Worm (Caenorhabditis elegans) whole organism, L4 larva: ENCODE results near the gene Y50E8A.6.
A peak's percentile ranks its signal among the peaks of the same experiment; 100 is the strongest.

Experiments
- F10B5.3 ChIP-seq: sonication (generic microtip); optimal IDR thresholded peaks from 2 replicates; lab custom pipeline; 2016; ENCODE audit warnings: mild to moderate bottlenecking, missing genetic modification characterization, missing compliant biosample characterization
- R02D3.7 ChIP-seq: fragments of 150-350 bp; sonication (generic microtip); optimal IDR thresholded peaks from 3 replicates; lab custom pipeline; 2014; ENCODE audit warnings: missing biosample characterization, missing genetic modification characterization
- aha-1 ChIP-seq: fragments of 150-350 bp; peaks from one replicate; lab custom pipeline; 2014; ENCODE audit warnings: missing biosample characterization, missing genetic modification characterization
- ceh-82 ChIP-seq: sonication (generic microtip); optimal IDR thresholded peaks from 2 replicates; lab custom pipeline; 2017; ENCODE audit warnings: missing biosample characterization, missing genetic modification characterization
- ces-1 ChIP-seq: fragments of 150-350 bp; sonication (generic microtip); optimal IDR thresholded peaks from 4 replicates; lab custom pipeline; 2014; ENCODE audit warnings: missing biosample characterization, missing genetic modification reagents, missing genetic modification characterization
- daf-16 ChIP-seq, 3 experiments: sonication (generic microtip); optimal IDR thresholded peaks; 2 replicates each; lab custom pipeline; 2016 to 2017; ENCODE audit warnings: missing genetic modification characterization in 3 of 3, missing genetic modification reagents in 3 of 3, mild to moderate bottlenecking in 2 of 3, missing compliant biosample characterization in 2 of 3, missing biosample characterization in 1 of 3, moderate library complexity in 1 of 3
- dmd-6 ChIP-seq: fragments of 200-800 bp; sonication (Bioruptor generic); IDR thresholded peaks from 2 replicates; pipeline ENCODE4 v1.3.6; 2022; ENCODE audit warnings: missing genetic modification reagents, missing genetic modification characterization, missing compliant biosample characterization
- dpl-1 ChIP-seq: fragments of 150-350 bp; optimal IDR thresholded peaks from 2 replicates; lab custom pipeline; 2014; ENCODE audit warnings: missing biosample characterization, missing genetic modification reagents, missing genetic modification characterization
- dve-1 ChIP-seq: sonication (generic microtip); optimal IDR thresholded peaks from 2 replicates; lab custom pipeline; 2017; ENCODE audit warnings: antibody characterized with exemption, mild to moderate bottlenecking, missing genetic modification characterization, missing compliant biosample characterization; ENCODE audit not compliant: insufficient read depth
- egl-27 ChIP-seq: sonication (generic microtip); optimal IDR thresholded peaks from 3 replicates; lab custom pipeline; 2017; ENCODE audit warnings: missing biosample characterization, missing genetic modification reagents, missing genetic modification characterization
- hlh-11 ChIP-seq: fragments of 200-800 bp; sonication (Bioruptor generic); optimal IDR thresholded peaks from 2 replicates; lab custom pipeline; 2018; ENCODE audit warnings: mild to moderate bottlenecking, missing genetic modification characterization, missing compliant biosample characterization
- hmg-1.1 ChIP-seq: fragments of 200-800 bp; sonication (Bioruptor generic); IDR thresholded peaks from 2 replicates; pipeline ENCODE4 v1.3.6; 2022; ENCODE audit warnings: missing genetic modification reagents, missing genetic modification characterization, missing compliant biosample characterization
- jun-1 ChIP-seq: fragments of 150-350 bp; optimal IDR thresholded peaks from 2 replicates; lab custom pipeline; 2014; ENCODE audit warnings: missing biosample characterization, missing genetic modification reagents, missing genetic modification characterization
- lin-13 ChIP-seq: fragments of 150-350 bp; optimal IDR thresholded peaks from 2 replicates; lab custom pipeline; 2014; ENCODE audit warnings: missing biosample characterization, missing genetic modification reagents, missing genetic modification characterization
- lin-15B ChIP-seq: fragments of 150-350 bp; sonication (generic microtip); optimal IDR thresholded peaks from 3 replicates; lab custom pipeline; 2014; ENCODE audit warnings: missing biosample characterization, missing genetic modification characterization
- lin-29 ChIP-seq: fragments of 200-800 bp; sonication (Bioruptor generic); IDR thresholded peaks from 2 replicates; pipeline ENCODE4 v1.3.6; 2022; ENCODE audit warnings: missing genetic modification reagents, missing genetic modification characterization, missing compliant biosample characterization
- lir-3 ChIP-seq: sonication (generic microtip); optimal IDR thresholded peaks from 2 replicates; lab custom pipeline; 2016; ENCODE audit warnings: mild to moderate bottlenecking, missing genetic modification characterization, missing compliant biosample characterization
- mdl-1 ChIP-seq, 2 experiments: fragments of 150-350 bp in 1 of 2; sonication (generic microtip) in 1 of 2; optimal IDR thresholded peaks; 2 replicates each; lab custom pipeline; 2014 to 2017; ENCODE audit warnings: missing biosample characterization in 2 of 2, missing genetic modification characterization in 2 of 2
- mxl-3 ChIP-seq: fragments of 200-800 bp; sonication (Bioruptor generic); optimal IDR thresholded peaks from 2 replicates; lab custom pipeline; 2018; ENCODE audit warnings: mild to moderate bottlenecking, missing genetic modification characterization, missing compliant biosample characterization
- nhr-11 ChIP-seq: fragments of 150-350 bp; optimal IDR thresholded peaks from 2 replicates; lab custom pipeline; 2014; ENCODE audit warnings: missing biosample characterization, missing genetic modification characterization
- nhr-28 ChIP-seq: fragments of 150-350 bp; optimal IDR thresholded peaks from 2 replicates; lab custom pipeline; 2014; ENCODE audit warnings: missing biosample characterization, missing genetic modification characterization
- nhr-42 ChIP-seq: fragments of 200-800 bp; sonication (Bioruptor generic); IDR thresholded peaks from 2 replicates; pipeline ENCODE4 v1.3.6; 2022; ENCODE audit warnings: missing genetic modification characterization, missing compliant biosample characterization
- nhr-6 ChIP-seq: fragments of 150-350 bp; optimal IDR thresholded peaks from 2 replicates; lab custom pipeline; 2014; ENCODE audit warnings: missing biosample characterization, missing genetic modification characterization
- nhr-77 ChIP-seq: fragments of 150-350 bp; optimal IDR thresholded peaks from 2 replicates; lab custom pipeline; 2014; ENCODE audit warnings: missing biosample characterization, missing genetic modification characterization
- pqm-1 ChIP-seq: sonication (generic microtip); optimal IDR thresholded peaks from 2 replicates; lab custom pipeline; 2017; ENCODE audit warnings: missing biosample characterization, missing genetic modification characterization
- rbr-2 ChIP-seq: sonication (generic microtip); optimal IDR thresholded peaks from 2 replicates; lab custom pipeline; 2016; ENCODE audit warnings: missing genotype, missing genetic modification characterization, missing compliant biosample characterization
- spr-1 ChIP-seq: sonication (generic microtip); optimal IDR thresholded peaks from 2 replicates; lab custom pipeline; 2016; ENCODE audit warnings: mild to moderate bottlenecking, missing genetic modification characterization, missing compliant biosample characterization
- tra-1 ChIP-seq: fragments of 200-800 bp; sonication (Bioruptor generic); IDR thresholded peaks from 2 replicates; pipeline ENCODE4 v1.3.6; 2022; ENCODE audit warnings: missing genetic modification reagents, missing genetic modification characterization, missing compliant biosample characterization
- unc-62 ChIP-seq, 3 experiments: fragments of 150-350 bp in 1 of 3; sonication (generic microtip); optimal IDR thresholded peaks in 2 of 3; peaks in 1 of 3; 1 replicate in 1 of 3; 2 replicates in 2 of 3; lab custom pipeline; 2014 to 2017; ENCODE audit warnings: missing biosample characterization in 3 of 3, missing genetic modification characterization in 3 of 3, missing genetic modification reagents in 3 of 3, missing genotype in 1 of 3
- zag-1 ChIP-seq: fragments of 150-350 bp; optimal IDR thresholded peaks from 2 replicates; lab custom pipeline; 2014; ENCODE audit warnings: missing biosample characterization, missing genetic modification characterization
- zfp-2 ChIP-seq: sonication (generic microtip); optimal IDR thresholded peaks from 2 replicates; lab custom pipeline; 2016; ENCODE audit warnings: mild to moderate bottlenecking, missing genetic modification characterization, missing compliant biosample characterization
- zfp-3 ChIP-seq: fragments of 200-800 bp; sonication (Bioruptor generic); conservative IDR thresholded peaks from 2 replicates; pipeline ENCODE4 v1.3.6; 2022; ENCODE audit warnings: missing genetic modification reagents, missing genetic modification characterization, missing compliant biosample characterization
- zip-11 ChIP-seq: fragments of 200-800 bp; sonication (Bioruptor generic); IDR thresholded peaks from 2 replicates; pipeline ENCODE4 v1.3.6; 2022; ENCODE audit warnings: missing genetic modification characterization, missing compliant biosample characterization
- zip-2 ChIP-seq: fragments of 150-350 bp; optimal IDR thresholded peaks from 2 replicates; lab custom pipeline; 2014; ENCODE audit warnings: missing biosample characterization, missing genetic modification characterization

Y50E8A.6 gene

ce11 chrV:14741233-14741632, at the start of gene Y50E8A.6:
TSS of gene Y50E8A.6 (minus strand) at chrV:14741333.
- TF ChIP-seq aha-1 (tag; lab: Kevin White, UChicago) (no peak), mdl-1 (tag; optimal IDR thresholded peaks at IDR 0.05; lab: Kevin White, UChicago) (no peak), daf-16 (GFP tag; optimal IDR thresholded peaks at IDR 0.05; lab: Kevin White, UChicago) (no peak), daf-16 (tag; optimal IDR thresholded peaks at IDR 0.05; lab: Kevin White, UChicago) (no peak)

DNA sequence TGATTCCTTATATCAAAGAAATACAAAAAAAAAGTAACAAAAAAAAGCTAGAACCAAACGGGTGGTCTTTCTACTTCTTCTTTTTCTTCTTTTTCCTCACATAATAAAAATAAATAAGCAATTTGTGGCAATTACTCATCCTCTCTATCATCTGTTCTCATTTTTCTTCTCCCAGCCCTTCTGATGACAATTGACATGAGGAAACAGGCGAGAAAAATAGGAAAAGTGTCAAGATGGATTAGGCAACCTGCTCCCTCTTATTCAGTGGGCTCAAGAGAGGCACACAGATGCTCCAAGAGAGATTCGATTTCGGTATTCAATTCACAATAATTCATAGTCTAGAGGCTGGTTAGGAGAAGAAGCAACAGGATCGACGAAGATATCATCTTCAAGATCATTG, 49.7 kb upstream of the Y50E8A.6 start:
- TF ChIP-seq mxl-3 (no peak), unc-62 (GFP tag; optimal IDR thresholded peaks at IDR 0.05 in 1 of 2; lab: Kevin White, UChicago) (peak in 1 of 2 experiments; percentile 83), unc-62 (tag; optimal IDR thresholded peaks at IDR 0.05; lab: Kevin White, UChicago) (no peak)

DNA sequence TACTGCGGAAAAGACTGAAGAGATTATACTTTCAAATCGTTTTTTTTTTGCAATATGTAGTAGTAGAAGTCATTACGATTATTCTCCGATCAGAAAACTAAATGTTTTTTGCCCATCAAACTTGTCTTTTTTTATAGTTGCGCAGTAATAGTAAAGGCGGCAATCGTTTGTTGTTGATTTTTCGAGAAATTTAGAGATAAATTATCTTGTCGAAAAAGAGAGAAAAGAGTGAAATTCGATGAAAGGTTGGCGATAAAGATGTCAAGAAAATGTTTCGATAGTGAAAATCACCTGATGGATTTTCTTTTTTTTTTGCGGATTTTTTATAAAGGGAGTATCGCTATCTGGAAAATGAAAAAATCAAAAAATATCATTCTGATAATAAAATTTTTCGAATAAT, 47.3 kb upstream of the Y50E8A.6 start:
- TF ChIP-seq spr-1 (tag; lab: Kevin White, UChicago) (no peak), nhr-28 (tag; lab: Kevin White, UChicago) (peak; percentile 4)
- TF ChIP-seq, all 104 proteins: peak for 1

DNA sequence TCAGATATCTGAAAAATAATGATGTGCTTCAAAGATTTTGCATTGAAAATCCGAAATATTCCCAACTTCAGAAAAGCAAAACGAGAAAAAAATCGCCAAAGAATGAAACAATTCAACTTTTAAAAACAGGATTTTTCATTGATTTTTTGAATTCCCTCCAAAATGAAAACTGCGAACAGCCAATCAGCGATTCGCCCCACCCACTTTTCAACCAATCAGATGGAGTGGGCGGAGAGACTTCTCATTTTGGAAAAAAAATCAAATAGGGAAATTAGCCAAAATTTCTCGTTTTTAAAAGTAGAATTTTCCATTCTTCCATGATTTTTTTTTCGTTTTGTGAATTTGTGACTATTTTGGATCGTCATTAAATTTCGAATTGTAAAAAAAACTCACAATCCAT, 43.7 kb upstream of the Y50E8A.6 start:
- TF ChIP-seq lin-13 (GFP tag; lab: Kevin White, UChicago) (no peak), aha-1 (tag; lab: Kevin White, UChicago) (peak; percentile 77)
- TF ChIP-seq, all 104 proteins: peak for 1

DNA sequence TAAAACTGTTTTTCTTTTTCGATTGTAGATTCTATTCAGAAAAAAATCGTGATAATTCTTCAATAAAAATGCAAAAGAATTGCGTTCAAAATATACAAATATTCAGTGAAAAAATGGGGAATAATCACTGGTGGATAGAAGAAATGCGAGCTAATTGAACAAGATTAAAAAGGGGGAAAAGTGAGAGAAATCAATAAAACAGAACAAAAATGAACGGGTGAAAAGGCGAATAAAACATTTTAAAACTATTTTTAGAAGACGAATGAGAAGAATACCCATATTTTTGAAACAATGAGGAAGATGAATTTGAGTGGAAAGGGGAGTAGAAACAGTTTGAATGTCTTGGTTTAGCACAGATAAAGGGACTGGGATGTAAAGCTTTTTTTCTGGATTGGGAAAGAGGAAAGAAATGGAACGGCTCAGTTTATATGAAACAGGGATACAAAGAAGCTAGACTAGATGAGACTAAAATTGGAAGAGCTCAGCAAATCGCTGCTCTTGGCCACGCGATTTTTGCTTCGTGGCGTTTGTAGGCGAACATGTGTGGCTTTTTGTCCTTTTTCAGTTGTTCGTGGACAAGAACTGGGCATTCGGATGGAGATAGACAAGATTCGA, 43.1 kb upstream of the Y50E8A.6 start, which contains the start of gene Y50E8A.12:
TSS of gene Y50E8A.12 (minus strand) at position 51 of the 615 bp plus-strand sequence.
- TF ChIP-seq egl-27 (tag; lab: Kevin White, UChicago), result no peak
- no peak for TF ChIP-seq F10B5.3
- TF ChIP-seq nhr-11 (tag; lab: Kevin White, UChicago), result no peak
- TF ChIP-seq mdl-1 (tag; optimal IDR thresholded peaks at IDR 0.05; lab: Kevin White, UChicago), result no peak
- no peak for TF ChIP-seq jun-1 (tag; lab: Kevin White, UChicago)
- TF ChIP-seq unc-62 (GFP tag; optimal IDR thresholded peaks at IDR 0.05 in 1 of 2; lab: Kevin White, UChicago), result peak in 1 of 2 experiments; percentile 95
- TF ChIP-seq unc-62 (tag; optimal IDR thresholded peaks at IDR 0.05; lab: Kevin White, UChicago), result no peak

DNA sequence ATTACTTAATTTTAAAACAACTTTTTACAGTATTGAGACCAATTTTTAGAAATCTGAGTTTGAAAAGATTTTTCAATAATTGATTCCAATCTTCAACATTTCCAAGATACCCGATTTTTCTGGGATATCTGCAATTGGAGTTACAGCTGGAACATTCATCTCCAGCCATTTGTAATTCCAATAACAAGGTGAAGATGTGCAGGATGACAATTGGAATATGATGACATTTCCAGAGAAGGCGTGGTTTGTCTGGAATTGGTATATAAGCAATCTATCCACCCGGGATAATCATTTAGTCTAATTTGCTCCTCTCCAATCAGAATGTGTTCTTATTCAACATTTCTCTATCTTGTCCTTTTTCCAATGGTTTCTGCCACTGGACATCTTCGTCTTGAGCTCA, 40.0 kb upstream of the Y50E8A.6 start, which contains the start of gene Y50E8A.11:
TSS of gene Y50E8A.11 (plus strand) at position 301 of the 400 bp plus-strand sequence.
- no peak for TF ChIP-seq lin-29
- TF ChIP-seq, all 104 proteins: peak for 0

- TF ChIP-seq R02D3.7 (tag; lab: Kevin White, UChicago) (no peak), ces-1 (GFP tag; lab: Kevin White, UChicago) (no peak)
These were observed 38.5 kb upstream of the Y50E8A.6 start, which contains the start of the genes scrm-7 and Y50E8A.10 for ce11 chrV:14779644-14780043. TSS of gene scrm-7 (minus strand) at chrV:14779744. TSS of gene Y50E8A.10 (plus strand) at chrV:14779996.

DNA sequence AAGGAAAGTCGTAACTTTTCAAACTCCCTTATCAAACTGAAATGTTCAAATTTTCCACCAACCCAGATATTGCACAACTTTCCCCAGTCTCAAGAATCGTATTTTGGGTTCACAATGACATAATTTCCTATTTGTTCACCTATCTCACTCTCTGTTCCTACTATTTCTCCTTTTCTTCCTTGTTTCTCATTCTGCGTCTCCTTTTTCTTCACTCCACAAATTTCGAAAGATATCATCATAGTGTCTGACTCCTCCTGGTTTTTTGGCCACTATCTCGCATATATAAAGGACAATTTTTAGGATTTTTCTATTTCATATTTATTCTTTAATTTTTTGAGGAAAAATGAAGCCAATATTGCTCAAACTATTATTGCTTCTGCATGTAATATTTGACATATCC, 31.9 kb upstream of the Y50E8A.6 start, which contains the start of gene haf-7:
TSS of gene haf-7 (plus strand) at position 211 of the 400 bp plus-strand sequence.
- TF ChIP-seq lir-3, result no peak
- no peak for TF ChIP-seq nhr-42
- TF ChIP-seq dpl-1, result peak; percentile 3
- no peak for TF ChIP-seq rbr-2
- TF ChIP-seq zip-11 (GFP tag; lab: Robert Waterston, UW), result no peak
- no peak for TF ChIP-seq ceh-82
- TF ChIP-seq daf-16 (GFP tag; optimal IDR thresholded peaks at IDR 0.05; lab: Kevin White, UChicago), result no peak
- TF ChIP-seq daf-16 (tag; optimal IDR thresholded peaks at IDR 0.05; lab: Kevin White, UChicago), result peak; percentile 36
- peak; percentile 37 for TF ChIP-seq pqm-1 (tag; lab: Kevin White, UChicago)
- no peak for TF ChIP-seq tra-1 (GFP tag; lab: Robert Waterston, UW)
- peak; percentile 45 for TF ChIP-seq nhr-6 (tag; lab: Kevin White, UChicago)
- TF ChIP-seq hlh-11 (tag; lab: Kevin White, UChicago), result peak; percentile 32
- TF ChIP-seq unc-62 (GFP tag; optimal IDR thresholded peaks at IDR 0.05 in 1 of 2; lab: Kevin White, UChicago), result peak in 1 of 2 experiments; percentile 6
- no peak for TF ChIP-seq unc-62 (tag; optimal IDR thresholded peaks at IDR 0.05; lab: Kevin White, UChicago)
- no peak for TF ChIP-seq zfp-2 (tag; lab: Kevin White, UChicago)
- TF ChIP-seq R02D3.7 (tag; lab: Kevin White, UChicago), result no peak
- no peak for TF ChIP-seq zag-1 (tag; lab: Kevin White, UChicago)
- no peak for TF ChIP-seq hmg-1.1 (GFP tag; lab: Robert Waterston, UW)
- peak; percentile 36 for TF ChIP-seq nhr-77 (tag; lab: Kevin White, UChicago)
- TF ChIP-seq nhr-28 (tag; lab: Kevin White, UChicago), result peak; percentile 87
- peak; percentile 68 for TF ChIP-seq dve-1 (tag; lab: Kevin White, UChicago)
- TF ChIP-seq lin-15B (tag; lab: Kevin White, UChicago), result no peak
- TF ChIP-seq ces-1 (GFP tag; lab: Kevin White, UChicago), result no peak
- TF ChIP-seq zfp-3 (GFP tag; lab: Robert Waterston, UW), result no peak
- peak; percentile 40 for TF ChIP-seq zip-2 (tag; lab: Kevin White, UChicago)
- TF ChIP-seq dmd-6 (GFP tag; lab: Robert Waterston, UW), result peak; percentile 38; the same call in 1 of the 2 replicates
